Worm (Caenorhabditis elegans) whole organism, L4/young adult: ENCODE measurements around the gene srt-70.

Experiments
- W03F9.2 ChIP-seq: fragments of 150-350 bp; optimal IDR thresholded peaks from 2 replicates; lab custom pipeline; 2014; ENCODE audit warnings: missing biosample characterization, missing genetic modification characterization
- dao-5 ChIP-seq: sonication (generic microtip); optimal IDR thresholded peaks from 2 replicates; lab custom pipeline; 2016; ENCODE audit warnings: missing genotype, missing genetic modification characterization, moderate library complexity, missing compliant biosample characterization
- him-1 ChIP-seq: sonication (generic microtip); optimal IDR thresholded peaks from 2 replicates; lab custom pipeline; 2016; ENCODE audit warnings: missing genotype, missing genetic modification reagents, missing genetic modification characterization, missing compliant biosample characterization

Gene srt-70

ce11 chrV:5272034-5272433 is 12.7 kb upstream of the srt-70 start:
- TF ChIP-seq dao-5, result no peak
- no peak for TF ChIP-seq him-1
- no peak for TF ChIP-seq W03F9.2 (tag; lab: Kevin White, UChicago)

- TF ChIP-seq W03F9.2 (tag; lab: Kevin White, UChicago), result no peak
- no peak for TF ChIP-seq him-1
- no peak for TF ChIP-seq dao-5
These were observed 12.1 kb upstream of the srt-70 start for ce11 chrV:5271487-5271886.

ce11 chrV:5269024-5269535 is 9.7 kb upstream of the srt-70 start, which contains the start of gene penr-1:
Gene penr-1, plus strand, starts transcription at chrV:5269485.
- no peak for TF ChIP-seq dao-5

ce11 chrV:5265581-5265980 is 6.2 kb upstream of the srt-70 start, which contains the start of the genes srt-69 and B0238.12:
Gene srt-69, minus strand, starts transcription at chrV:5265681.
Gene B0238.12, plus strand, starts transcription at chrV:5265844.
- no peak for TF ChIP-seq W03F9.2 (tag; lab: Kevin White, UChicago)
- TF ChIP-seq him-1, result no peak
- TF ChIP-seq dao-5, result no peak

ce11 chrV:5262999-5263398 is 3.7 kb upstream of the srt-70 start, which contains the start of gene cest-30:
Gene cest-30, minus strand, starts transcription at chrV:5263099.
- TF ChIP-seq W03F9.2 (tag; lab: Kevin White, UChicago) (no peak), him-1 (no peak), dao-5 (no peak)

- no peak for TF ChIP-seq W03F9.2 (tag; lab: Kevin White, UChicago)
These were observed 2.0 kb downstream of the srt-70 start, which contains the start of gene srt-67 for ce11 chrV:5257358-5257757. Gene srt-67, minus strand, starts transcription at chrV:5257458.

ce11 chrV:5252016-5252415 is 7.3 kb downstream of the srt-70 start, which contains the start of gene srt-68:
Gene srt-68, minus strand, starts transcription at chrV:5252116.
- TF ChIP-seq dao-5, result no peak
- no peak for TF ChIP-seq W03F9.2 (tag; lab: Kevin White, UChicago)
- no peak for TF ChIP-seq him-1

- no peak for TF ChIP-seq him-1
- no peak for TF ChIP-seq dao-5
- TF ChIP-seq W03F9.2 (tag; lab: Kevin White, UChicago), result no peak
These were observed 16.3 kb downstream of the srt-70 start, which contains the start of gene cest-35.1 for ce11 chrV:5243036-5243435. Gene cest-35.1, minus strand, starts transcription at chrV:5243136.

ce11 chrV:5239903-5240302 is 19.4 kb downstream of the srt-70 start, which contains the start of gene B0238.15:
Gene B0238.15, plus strand, starts transcription at chrV:5240203.
- TF ChIP-seq him-1, result no peak
- TF ChIP-seq dao-5, result no peak
- no peak for TF ChIP-seq W03F9.2 (tag; lab: Kevin White, UChicago)

- no peak for TF ChIP-seq dao-5
- no peak for TF ChIP-seq him-1
- no peak for TF ChIP-seq W03F9.2 (tag; lab: Kevin White, UChicago)
These were observed 19.9 kb downstream of the srt-70 start, which contains the start of gene C52A10.3 for ce11 chrV:5239404-5239803. Gene C52A10.3, minus strand, starts transcription at chrV:5239504.

- no peak for TF ChIP-seq dao-5
- no peak for TF ChIP-seq W03F9.2 (tag; lab: Kevin White, UChicago)
- TF ChIP-seq him-1, result no peak
These were observed 22.2 kb downstream of the srt-70 start, which contains the start of gene cest-35.2 for ce11 chrV:5237116-5237515. Gene cest-35.2, minus strand, starts transcription at chrV:5237216.

- TF ChIP-seq dao-5 (no peak), him-1 (no peak), W03F9.2 (tag; lab: Kevin White, UChicago) (no peak)
These were observed 25.6 kb downstream of the srt-70 start, which contains the start of gene cest-32 for ce11 chrV:5233777-5234176. Gene cest-32, minus strand, starts transcription at chrV:5233891.

- TF ChIP-seq W03F9.2 (tag; lab: Kevin White, UChicago), result no peak
- no peak for TF ChIP-seq dao-5
- TF ChIP-seq him-1, result no peak
These were observed 30.8 kb downstream of the srt-70 start for ce11 chrV:5228513-5228912.

- TF ChIP-seq him-1 (no peak), W03F9.2 (tag; lab: Kevin White, UChicago) (no peak), dao-5 (no peak)
These were observed 33.7 kb downstream of the srt-70 start for ce11 chrV:5225660-5226059.

- TF ChIP-seq dao-5 (no peak), W03F9.2 (tag; lab: Kevin White, UChicago) (no peak), him-1 (no peak)
These were observed 36.3 kb downstream of the srt-70 start, which contains the start of gene Y49G5B.1 for ce11 chrV:5223044-5223443. Gene Y49G5B.1, plus strand, starts transcription at chrV:5223367.

ce11 chrV:5213674-5214073 is 45.7 kb downstream of the srt-70 start:
- no peak for TF ChIP-seq dao-5
- TF ChIP-seq him-1, result no peak
- TF ChIP-seq W03F9.2 (tag; lab: Kevin White, UChicago), result no peak
